Fruit fly (Drosophila melanogaster): ENCODE data around the gene Tbc1d8-9.

dm6 chr3L:21389758-21390157, 46.2 kb upstream of the Tbc1d8-9 start:
- TF ChIP-seq CG6854 (GFP tag; optimal IDR thresholded peaks at IDR 0.05) (no peak), CG11902 (GFP tag; optimal IDR thresholded peaks at IDR 0.05) (no peak), CG16779 (tag; optimal IDR thresholded peaks at IDR 0.05) (no peak), Ets21C (GFP tag; optimal IDR thresholded peaks at IDR 0.05) (no peak), acj6 (GFP tag; optimal IDR thresholded peaks at IDR 0.05) (no peak), Eip75B (GFP tag; optimal IDR thresholded peaks at IDR 0.05) (no peak), CG6163 (GFP tag; IDR thresholded peaks at IDR 0.05) (no peak; the same call in 2 of the 3 replicates), Hr39 (GFP tag; optimal IDR thresholded peaks at IDR 0.05) (peak; percentile 20), CG6276 (GFP tag; optimal IDR thresholded peaks at IDR 0.05) (no peak), CG9139 (GFP tag; optimal IDR thresholded peaks at IDR 0.05) (no peak), CG11294 (GFP tag; IDR thresholded peaks at IDR 0.05) (no peak), fd85E (GFP tag; optimal IDR thresholded peaks at IDR 0.05) (no peak), CG4318 (GFP tag; optimal IDR thresholded peaks at IDR 0.05) (no peak)

All from whole organism, prepupa.